Worm (Caenorhabditis elegans) whole organism, midembryonic: Measurements from ENCODE around the gene srb-12.
"Not testable (repeated sequence)": the region's sequence is repeated elsewhere in the genome, so short reads cannot be mapped to it uniquely, and the experiment has no call there.

ENCODE experiments used
- klf-2 ChIP-seq: fragments of 200-800 bp; sonication (Bioruptor generic); conservative IDR thresholded peaks from 2 replicates; pipeline ENCODE4 v1.3.6; 2022; ENCODE audit warnings: missing genetic modification reagents, missing genetic modification characterization, missing compliant biosample characterization
- med-1 ChIP-seq: sonication (generic microtip); optimal IDR thresholded peaks from 2 replicates; lab custom pipeline; 2017; ENCODE audit warnings: missing genetic modification characterization, mild to moderate bottlenecking, missing compliant biosample characterization, antibody characterized with exemption, missing genetic modification reagents; ENCODE audit not compliant: insufficient read depth
- ztf-23 ChIP-seq: fragments of 200-800 bp; sonication (Bioruptor generic); IDR thresholded peaks from 2 replicates; pipeline ENCODE4 v1.3.6; 2022; ENCODE audit warnings: missing genetic modification reagents, missing genetic modification characterization, missing compliant biosample characterization

DNA sequence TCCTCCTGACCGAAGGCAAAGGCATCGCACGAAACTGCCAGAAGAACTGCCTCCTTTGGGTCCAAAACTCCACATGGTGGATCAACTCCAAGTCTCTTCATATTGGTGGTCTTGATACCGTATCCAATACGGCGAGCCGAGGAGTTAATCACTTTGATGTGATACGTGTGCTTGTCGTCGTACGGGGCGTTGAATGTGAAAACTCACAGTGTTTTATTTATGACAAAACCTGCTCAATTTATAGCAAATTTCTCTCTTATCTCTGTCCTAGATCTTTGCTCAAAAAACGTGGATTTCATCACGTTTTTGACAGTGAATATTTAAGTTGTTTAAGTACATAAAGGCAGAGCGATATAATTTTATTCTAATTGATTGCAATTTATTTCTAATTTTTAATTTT, 4.3 kb upstream of the srb-12 start, which contains the start of gene F58A6.9:
- TF ChIP-seq ztf-23 (GFP tag; lab: Robert Waterston, UW); klf-2 (GFP tag; lab: Robert Waterston, UW); med-1 (GFP tag; lab: Kevin White, UChicago): not testable (repeated sequence)
